Worm (Caenorhabditis elegans) whole organism, L4 larva: Measurements from ENCODE around the gene dpy-23.

Source experiments
- F26F4.8 ChIP-seq: fragments of 200-800 bp; sonication (Bioruptor generic); conservative IDR thresholded peaks from 2 replicates; pipeline ENCODE4 v1.3.6; 2022; ENCODE audit warnings: missing genetic modification characterization, missing compliant biosample characterization
- F49E8.2 ChIP-seq: sonication (generic microtip); optimal IDR thresholded peaks from 2 replicates; lab custom pipeline; 2016; ENCODE audit warnings: missing compliant biosample characterization, mild to moderate bottlenecking, missing genetic modification characterization, borderline replicate concordance
- Y48G9A.11 ChIP-seq: fragments of 200-800 bp; sonication (Bioruptor generic); IDR thresholded peaks from 2 replicates; pipeline ENCODE4 v1.3.6; 2022; ENCODE audit warnings: missing genetic modification reagents, missing genetic modification characterization, missing compliant biosample characterization
- ZK546.5 ChIP-seq, 2 experiments: sonication (generic microtip); optimal IDR thresholded peaks; 2 replicates each; lab custom pipeline; 2017; ENCODE audit warnings: missing biosample characterization in 2 of 2, missing genetic modification characterization in 2 of 2
- aha-1 ChIP-seq: fragments of 150-350 bp; peaks from one replicate; lab custom pipeline; 2014; ENCODE audit warnings: missing biosample characterization, missing genetic modification characterization
- ceh-44 ChIP-seq: fragments of 200-800 bp; sonication (Bioruptor generic); IDR thresholded peaks from 2 replicates; pipeline ENCODE4 v1.3.6; 2022; ENCODE audit warnings: missing genetic modification reagents, missing genetic modification characterization, missing compliant biosample characterization
- daf-16 ChIP-seq, 3 experiments: sonication (generic microtip); optimal IDR thresholded peaks; 2 replicates each; lab custom pipeline; 2016 to 2017; ENCODE audit warnings: missing genetic modification characterization in 3 of 3, missing genetic modification reagents in 3 of 3, mild to moderate bottlenecking in 2 of 3, missing compliant biosample characterization in 2 of 3, missing biosample characterization in 1 of 3, moderate library complexity in 1 of 3
- dmd-8 ChIP-seq: fragments of 200-800 bp; sonication (Bioruptor generic); IDR thresholded peaks from 2 replicates; pipeline ENCODE4 v1.3.6; 2022; ENCODE audit warnings: missing genetic modification characterization, missing compliant biosample characterization
- hif-1 ChIP-seq, 2 experiments: sonication (generic microtip); optimal IDR thresholded peaks; 2 replicates each; lab custom pipeline; 2016 to 2017; ENCODE audit warnings: missing compliant biosample characterization in 2 of 2, missing genetic modification characterization in 2 of 2, missing genetic modification reagents in 2 of 2, missing genotype in 2 of 2, mild to moderate bottlenecking in 1 of 2
- hlh-11 ChIP-seq: fragments of 200-800 bp; sonication (Bioruptor generic); optimal IDR thresholded peaks from 2 replicates; lab custom pipeline; 2018; ENCODE audit warnings: mild to moderate bottlenecking, missing genetic modification characterization, missing compliant biosample characterization
- hlh-30 ChIP-seq: sonication (generic microtip); optimal IDR thresholded peaks from 2 replicates; lab custom pipeline; 2017; ENCODE audit warnings: antibody characterized with exemption, mild to moderate bottlenecking, missing genetic modification characterization, missing compliant biosample characterization; ENCODE audit not compliant: insufficient read depth
- lin-15B ChIP-seq: fragments of 150-350 bp; sonication (generic microtip); optimal IDR thresholded peaks from 3 replicates; lab custom pipeline; 2014; ENCODE audit warnings: missing biosample characterization, missing genetic modification characterization
- lin-39 ChIP-seq: fragments of 150-350 bp; optimal IDR thresholded peaks from 2 replicates; lab custom pipeline; 2014; ENCODE audit warnings: missing biosample characterization, missing genetic modification reagents, missing genetic modification characterization
- mdt-29 ChIP-seq: fragments of 200-800 bp; sonication (Bioruptor generic); IDR thresholded peaks from 2 replicates; pipeline ENCODE4 v1.3.6; 2022; ENCODE audit warnings: missing genetic modification reagents, missing genetic modification characterization, missing compliant biosample characterization
- mxl-3 ChIP-seq: fragments of 200-800 bp; sonication (Bioruptor generic); optimal IDR thresholded peaks from 2 replicates; lab custom pipeline; 2018; ENCODE audit warnings: mild to moderate bottlenecking, missing genetic modification characterization, missing compliant biosample characterization
- nhr-102 ChIP-seq: sonication (generic microtip); optimal IDR thresholded peaks from 2 replicates; lab custom pipeline; 2016; ENCODE audit warnings: mild to moderate bottlenecking, missing genetic modification characterization, moderate library complexity, missing compliant biosample characterization
- nhr-28 ChIP-seq: fragments of 150-350 bp; optimal IDR thresholded peaks from 2 replicates; lab custom pipeline; 2014; ENCODE audit warnings: missing biosample characterization, missing genetic modification characterization
- nhr-42 ChIP-seq: fragments of 200-800 bp; sonication (Bioruptor generic); IDR thresholded peaks from 2 replicates; pipeline ENCODE4 v1.3.6; 2022; ENCODE audit warnings: missing genetic modification characterization, missing compliant biosample characterization
- pha-4 ChIP-seq, 2 experiments: fragments of 150-350 bp in 1 of 2; fragments of 200-800 bp in 1 of 2; sonication (Bioruptor generic) in 1 of 2; IDR thresholded peaks in 1 of 2; optimal IDR thresholded peaks in 1 of 2; 2 replicates each; pipeline versions ENCODE4 v1.3.6 to Lab custom; 2014 to 2022; ENCODE audit warnings: missing genetic modification characterization in 2 of 2, missing genetic modification reagents in 2 of 2, missing biosample characterization in 1 of 2, missing compliant biosample characterization in 1 of 2
- pqm-1 ChIP-seq: sonication (generic microtip); optimal IDR thresholded peaks from 2 replicates; lab custom pipeline; 2017; ENCODE audit warnings: missing biosample characterization, missing genetic modification characterization
- saeg-2 ChIP-seq: fragments of 200-800 bp; sonication (Bioruptor generic); IDR thresholded peaks from 2 replicates; pipeline ENCODE4 v1.3.6; 2022; ENCODE audit warnings: missing genetic modification reagents, missing genetic modification characterization, missing compliant biosample characterization
- set-16 ChIP-seq: fragments of 200-800 bp; sonication (Bioruptor generic); IDR thresholded peaks from 2 replicates; pipeline ENCODE4 v1.3.6; 2022; ENCODE audit warnings: missing genetic modification reagents, missing genetic modification characterization, missing compliant biosample characterization
- snpc-1.2 ChIP-seq: fragments of 200-800 bp; sonication (Bioruptor generic); IDR thresholded peaks from 2 replicates; pipeline ENCODE4 v1.3.6; 2022; ENCODE audit warnings: missing genetic modification reagents, missing genetic modification characterization, missing compliant biosample characterization
- tag-97 ChIP-seq: fragments of 200-800 bp; sonication (Bioruptor generic); IDR thresholded peaks from 2 replicates; pipeline ENCODE4 v1.3.6; 2022; ENCODE audit warnings: missing genetic modification characterization, missing compliant biosample characterization
- unc-39 ChIP-seq: sonication (generic microtip); optimal IDR thresholded peaks from 2 replicates; lab custom pipeline; 2017; ENCODE audit warnings: missing biosample characterization, missing genetic modification characterization
- unc-62 ChIP-seq, 3 experiments: fragments of 150-350 bp in 1 of 3; sonication (generic microtip); optimal IDR thresholded peaks in 2 of 3; peaks in 1 of 3; 1 replicate in 1 of 3; 2 replicates in 2 of 3; lab custom pipeline; 2014 to 2017; ENCODE audit warnings: missing biosample characterization in 3 of 3, missing genetic modification characterization in 3 of 3, missing genetic modification reagents in 3 of 3, missing genotype in 1 of 3

dpy-23 gene

DNA sequence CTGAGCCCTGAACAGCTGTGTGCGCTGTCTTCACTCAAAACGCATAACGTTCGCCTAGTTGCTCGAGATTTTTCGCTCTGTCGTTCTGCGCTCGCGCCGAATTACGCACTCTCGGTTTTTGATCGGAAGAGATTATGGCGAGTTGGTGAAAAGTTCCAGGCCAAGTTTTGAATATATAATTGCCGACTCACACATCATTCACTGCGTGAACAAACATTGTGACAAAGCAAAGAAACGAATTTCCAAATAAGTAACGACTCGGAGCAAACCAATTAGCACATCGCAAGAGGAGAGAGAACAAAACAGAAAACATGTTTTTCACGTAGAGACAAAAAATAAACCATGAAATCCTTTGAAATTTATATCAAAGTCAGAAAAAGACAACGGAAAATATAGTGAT is 46.2 kb downstream of the dpy-23 start (continued):
- TF ChIP-seq lin-39 = no peak

DNA sequence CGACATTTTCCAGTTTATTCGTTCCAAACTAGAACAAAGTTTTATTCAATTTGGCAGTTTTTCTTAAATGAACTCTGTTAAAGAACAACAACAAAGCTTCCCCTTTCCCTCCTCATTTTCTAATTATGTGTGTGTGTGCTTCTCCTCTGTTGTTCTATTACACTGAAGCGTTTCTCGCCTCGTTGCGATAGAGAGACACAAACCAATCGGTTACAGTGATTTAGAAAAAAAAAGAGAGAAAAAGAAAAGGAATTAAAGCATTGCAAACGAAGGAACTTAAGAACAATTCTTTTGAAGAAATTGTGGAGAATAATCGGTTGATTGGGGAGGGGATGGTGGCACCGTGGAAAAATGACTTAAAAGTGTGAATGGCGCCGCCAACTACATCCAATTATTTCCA is 48.4 kb downstream of the dpy-23 start, which contains the start of gene cest-26:
Gene cest-26, minus strand, starts transcription at position 101 of the 400 bp plus-strand sequence.
- TF ChIP-seq saeg-2 (GFP tag; lab: Robert Waterston, UW) (no peak), unc-62 (GFP tag; optimal IDR thresholded peaks at IDR 0.05 in 1 of 2; lab: Kevin White, UChicago) (no peak), unc-62 (tag; optimal IDR thresholded peaks at IDR 0.05; lab: Kevin White, UChicago) (no peak), nhr-28 (tag; lab: Kevin White, UChicago) (peak; percentile 15), daf-16 (GFP tag; optimal IDR thresholded peaks at IDR 0.05; lab: Kevin White, UChicago) (no peak), daf-16 (tag; optimal IDR thresholded peaks at IDR 0.05; lab: Kevin White, UChicago) (peak; percentile 41), pqm-1 (tag; lab: Kevin White, UChicago) (peak; percentile 31)

DNA sequence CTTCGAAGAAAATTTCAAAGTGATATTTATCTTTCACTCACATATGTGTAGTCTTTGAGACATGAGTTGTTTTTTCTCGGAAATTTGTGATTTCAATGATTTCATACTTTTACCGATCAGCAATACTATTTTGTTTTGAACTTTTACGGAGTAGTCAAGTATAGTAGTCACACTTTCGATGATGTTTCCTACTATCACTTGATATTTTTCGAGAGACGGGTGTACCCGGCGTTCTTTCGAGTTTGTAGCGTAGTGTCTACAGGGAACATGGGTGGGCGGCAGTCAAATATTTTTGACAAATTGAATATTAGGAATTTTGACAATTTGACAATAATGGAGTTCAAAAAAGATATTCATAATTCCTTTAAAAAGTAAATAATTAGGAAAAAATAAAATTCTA is 49.7 kb downstream of the dpy-23 start:
- peak; percentile 50 for TF ChIP-seq aha-1 (tag; lab: Kevin White, UChicago)
- TF ChIP-seq lin-15B (tag; lab: Kevin White, UChicago) = no peak
- TF ChIP-seq nhr-28 (tag; lab: Kevin White, UChicago) = peak; percentile 99
- peak; percentile 2 for TF ChIP-seq hlh-30 (tag; lab: Kevin White, UChicago)
- TF ChIP-seq daf-16 (GFP tag; optimal IDR thresholded peaks at IDR 0.05; lab: Kevin White, UChicago) = no peak
- peak; percentile 28 for TF ChIP-seq daf-16 (tag; optimal IDR thresholded peaks at IDR 0.05; lab: Kevin White, UChicago)
- TF ChIP-seq hlh-11 (tag; lab: Kevin White, UChicago) = peak; percentile 24
- no peak for TF ChIP-seq nhr-42 (GFP tag; lab: Robert Waterston, UW)

DNA sequence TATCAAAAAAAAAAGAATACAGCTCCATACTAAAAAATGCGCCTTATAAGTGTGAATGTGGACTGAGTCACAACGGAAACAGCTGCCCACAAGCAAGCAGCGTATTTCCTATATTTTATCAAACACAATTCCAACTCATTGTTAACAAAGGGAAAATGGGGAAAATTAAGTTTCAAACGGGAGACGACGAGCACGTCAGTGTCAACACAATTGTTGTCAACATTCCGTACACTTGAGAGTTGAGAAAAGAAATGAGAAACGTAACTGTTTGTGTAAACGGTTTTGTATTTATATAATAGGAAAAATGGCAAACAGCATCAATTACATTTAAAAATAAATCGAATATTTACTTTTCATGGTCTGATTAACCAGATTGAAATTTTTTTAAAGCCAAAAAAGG is 50.5 kb downstream of the dpy-23 start:
- no peak for TF ChIP-seq daf-16 (GFP tag; optimal IDR thresholded peaks at IDR 0.05; lab: Kevin White, UChicago)
- peak; percentile 80 for TF ChIP-seq daf-16 (tag; optimal IDR thresholded peaks at IDR 0.05; lab: Kevin White, UChicago)
- no peak for TF ChIP-seq pha-4 (GFP tag; IDR thresholded peaks at IDR 0.05; lab: Robert Waterston, UW)
- peak; percentile 61 for TF ChIP-seq pha-4 (tag; optimal IDR thresholded peaks at IDR 0.05; lab: Kevin White, UChicago)
- no peak for TF ChIP-seq F49E8.2
- TF ChIP-seq ZK546.5 (tag; optimal IDR thresholded peaks at IDR 0.05; lab: Kevin White, UChicago) = no peak
- no peak for TF ChIP-seq dmd-8
- TF ChIP-seq mdt-29 = no peak
- no peak for TF ChIP-seq snpc-1.2 (GFP tag; lab: Robert Waterston, UW)
- TF ChIP-seq ceh-44 (GFP tag; lab: Robert Waterston, UW) = no peak
- TF ChIP-seq Y48G9A.11 (GFP tag; lab: Robert Waterston, UW) = no peak
- no peak for TF ChIP-seq saeg-2 (GFP tag; lab: Robert Waterston, UW)
- no peak for TF ChIP-seq tag-97 (GFP tag; lab: Robert Waterston, UW)
- TF ChIP-seq F26F4.8 (GFP tag; lab: Robert Waterston, UW) = no peak
- no peak for TF ChIP-seq mxl-3 (GFP tag; lab: Kevin White, UChicago)
- no peak for TF ChIP-seq nhr-102
- TF ChIP-seq set-16 (GFP tag; lab: Robert Waterston, UW) = no peak

DNA sequence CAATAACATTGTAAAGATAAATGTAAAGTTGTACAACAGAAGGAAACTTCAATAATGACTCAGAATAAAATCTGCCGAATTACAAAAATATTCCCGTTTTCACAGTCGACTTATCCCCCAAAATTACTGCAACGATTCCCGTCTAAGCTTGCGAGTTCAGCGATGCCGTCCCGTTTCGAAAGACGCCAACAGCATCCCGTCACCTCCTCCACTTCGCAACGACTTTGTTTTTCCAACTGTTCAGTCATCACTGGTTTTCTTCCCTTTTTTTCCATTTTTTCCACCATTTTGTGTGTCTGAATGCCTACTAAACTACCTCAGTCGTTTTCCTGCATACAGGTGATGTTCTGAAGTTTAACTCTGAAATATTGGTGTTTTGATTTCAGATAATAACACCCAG is 51.5 kb downstream of the dpy-23 start, which contains the start of gene F15A8.1:
Gene F15A8.1, plus strand, starts transcription at position 301 of the 400 bp plus-strand sequence.
- TF ChIP-seq lin-39 = no peak
- no peak for TF ChIP-seq unc-39 (tag; lab: Kevin White, UChicago)
- no peak for TF ChIP-seq hif-1 (tag; optimal IDR thresholded peaks at IDR 0.05; lab: Kevin White, UChicago)
